Fruit fly (Drosophila melanogaster): ENCODE measurements around the gene CG8281.

CG8281 gene

dm6 chr3L:7875606-7876366 lies 36.5 kb upstream of the CG8281 start:
- no peak for TF ChIP-seq usp (GFP tag; optimal IDR thresholded peaks at IDR 0.05)
- no peak for TF ChIP-seq CG8478 (optimal IDR thresholded peaks at IDR 0.05)
- no peak for TF ChIP-seq psq (optimal IDR thresholded peaks at IDR 0.05)
- TF ChIP-seq EcR (GFP tag; optimal IDR thresholded peaks at IDR 0.05), result no peak
- TF ChIP-seq pan (optimal IDR thresholded peaks at IDR 0.05), result no peak
- TF ChIP-seq Dll (optimal IDR thresholded peaks at IDR 0.05), result no peak

- no peak for TF ChIP-seq pan (optimal IDR thresholded peaks at IDR 0.05)
- no peak for TF ChIP-seq usp (GFP tag; optimal IDR thresholded peaks at IDR 0.05)
- TF ChIP-seq Dll (optimal IDR thresholded peaks at IDR 0.05), result no peak
- TF ChIP-seq CG8478 (optimal IDR thresholded peaks at IDR 0.05), result no peak
- TF ChIP-seq psq (optimal IDR thresholded peaks at IDR 0.05), result no peak
Observed at dm6 chr3L:7876367-7876703, 35.9 kb upstream of the CG8281 start.

DNA sequence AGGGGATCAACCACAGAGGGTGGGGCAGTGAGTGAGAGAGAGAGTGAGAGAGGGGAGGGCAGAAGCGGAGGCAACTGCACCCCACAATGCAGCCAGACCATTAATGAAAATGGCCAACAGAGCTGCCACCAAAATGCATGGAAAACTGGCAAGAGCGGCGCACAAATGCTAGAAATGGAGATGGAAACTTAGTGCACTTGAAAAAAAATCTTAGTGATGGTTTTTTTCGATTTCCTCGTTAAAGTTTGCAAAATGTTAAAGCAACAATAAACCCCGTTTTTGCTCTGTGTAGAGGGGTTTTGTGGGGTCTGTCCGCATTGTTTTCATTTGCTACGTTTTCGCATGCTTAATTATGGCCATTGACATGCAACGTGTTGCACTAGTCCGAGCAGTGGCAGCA lies 34.8 kb upstream of the CG8281 start:
- TF ChIP-seq usp (GFP tag; optimal IDR thresholded peaks at IDR 0.05) (no peak), CG8478 (optimal IDR thresholded peaks at IDR 0.05) (no peak), Dll (optimal IDR thresholded peaks at IDR 0.05) (no peak), psq (optimal IDR thresholded peaks at IDR 0.05) (no peak), pan (optimal IDR thresholded peaks at IDR 0.05) (no peak), EcR (GFP tag; optimal IDR thresholded peaks at IDR 0.05) (no peak)

dm6 chr3L:7879616-7880015 lies 32.6 kb upstream of the CG8281 start:
- TF ChIP-seq pan (optimal IDR thresholded peaks at IDR 0.05) (no peak), Dll (optimal IDR thresholded peaks at IDR 0.05) (no peak), CG8478 (optimal IDR thresholded peaks at IDR 0.05) (no peak), usp (GFP tag; optimal IDR thresholded peaks at IDR 0.05) (no peak), psq (optimal IDR thresholded peaks at IDR 0.05) (no peak), EcR (GFP tag; optimal IDR thresholded peaks at IDR 0.05) (no peak)

DNA sequence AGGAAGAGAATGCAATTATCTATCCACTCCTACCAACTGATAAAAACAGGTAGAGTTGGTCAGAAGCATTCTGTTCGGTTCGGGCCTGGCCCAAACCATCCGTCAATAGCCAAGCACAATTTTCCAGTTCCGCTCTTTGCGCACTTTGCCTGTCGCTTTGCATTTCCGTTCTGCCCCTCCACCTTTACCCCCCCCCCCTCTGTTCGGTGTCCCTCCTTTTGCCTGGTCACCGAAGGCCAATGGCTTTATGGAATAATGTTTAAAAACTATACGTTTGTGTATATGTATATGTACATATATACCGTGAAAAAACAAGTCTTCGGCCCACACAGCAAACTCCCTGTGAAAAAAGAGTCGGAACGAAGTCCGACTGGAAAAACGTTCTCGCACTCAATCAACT lies 31.1 kb upstream of the CG8281 start:
- TF ChIP-seq psq (optimal IDR thresholded peaks at IDR 0.05) (no peak), usp (GFP tag; optimal IDR thresholded peaks at IDR 0.05) (no peak), CG8478 (optimal IDR thresholded peaks at IDR 0.05) (no peak), Dll (optimal IDR thresholded peaks at IDR 0.05) (no peak), EcR (GFP tag; optimal IDR thresholded peaks at IDR 0.05) (no peak), pan (optimal IDR thresholded peaks at IDR 0.05) (no peak)

DNA sequence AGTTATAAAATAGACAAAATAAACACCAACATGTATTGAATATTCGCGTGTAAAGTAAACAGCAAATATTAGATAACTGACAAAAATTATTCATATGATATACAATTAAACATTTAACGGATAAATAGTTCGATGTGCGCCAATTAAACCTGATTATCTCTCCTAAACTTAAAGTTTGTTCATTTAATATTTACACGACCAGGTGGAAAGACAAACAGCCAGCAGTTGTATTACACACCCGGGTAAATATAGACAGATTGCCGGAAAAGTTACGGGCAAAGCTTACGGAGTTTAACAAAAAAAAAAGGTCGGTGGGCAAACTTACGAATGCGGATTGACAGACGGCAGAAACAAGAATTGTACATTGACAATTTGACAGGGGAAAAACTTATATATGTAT lies 30.2 kb upstream of the CG8281 start:
- no peak for TF ChIP-seq CG8478 (optimal IDR thresholded peaks at IDR 0.05)
- TF ChIP-seq usp (GFP tag; optimal IDR thresholded peaks at IDR 0.05), result no peak
- TF ChIP-seq Dll (optimal IDR thresholded peaks at IDR 0.05), result no peak
- no peak for TF ChIP-seq psq (optimal IDR thresholded peaks at IDR 0.05)

DNA sequence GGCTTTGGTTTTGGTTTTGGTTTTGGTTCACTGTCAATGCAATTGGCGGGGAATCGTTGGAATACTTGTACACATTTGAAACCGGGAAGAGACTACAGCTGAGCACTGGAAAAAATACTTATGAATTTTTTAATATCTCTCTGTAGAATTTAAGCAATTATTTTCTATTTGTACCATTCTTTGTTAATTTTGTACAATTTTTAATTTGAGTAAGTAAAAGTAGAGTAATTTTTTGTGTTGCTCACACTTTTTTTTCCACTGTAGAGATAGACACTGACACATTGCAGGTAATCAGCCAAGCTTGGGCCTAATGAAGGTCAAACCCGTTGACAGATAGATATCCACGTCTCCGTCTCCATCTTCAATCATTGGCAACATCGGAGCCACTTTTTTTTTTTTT lies 29.0 kb upstream of the CG8281 start:
- TF ChIP-seq Dll (optimal IDR thresholded peaks at IDR 0.05) (no peak), CG8478 (optimal IDR thresholded peaks at IDR 0.05) (no peak), psq (optimal IDR thresholded peaks at IDR 0.05) (no peak), EcR (GFP tag; optimal IDR thresholded peaks at IDR 0.05) (no peak), usp (GFP tag; optimal IDR thresholded peaks at IDR 0.05) (no peak), pan (optimal IDR thresholded peaks at IDR 0.05) (no peak)

dm6 chr3L:7889976-7890375 lies 22.3 kb upstream of the CG8281 start:
- no peak for TF ChIP-seq usp (GFP tag; optimal IDR thresholded peaks at IDR 0.05)

DNA sequence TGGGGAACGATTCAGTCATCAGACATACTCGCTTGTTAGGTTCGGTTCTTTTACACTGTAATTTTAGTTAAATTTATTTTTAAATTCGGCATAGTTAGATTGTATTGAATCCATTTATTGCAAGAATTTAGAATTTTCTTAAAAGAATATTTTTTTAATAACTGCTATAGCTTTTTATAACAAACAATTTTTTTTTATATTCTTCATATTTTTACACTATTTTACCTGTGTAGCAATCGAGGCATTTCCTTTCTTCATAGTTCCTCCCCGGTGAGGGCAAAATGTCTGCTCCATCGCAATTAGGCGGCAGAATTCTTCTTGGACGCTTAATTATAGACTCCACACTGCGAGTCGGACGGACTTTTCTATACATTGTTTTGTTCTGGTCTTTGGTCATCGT lies 21.7 kb upstream of the CG8281 start:
- TF ChIP-seq usp (GFP tag; optimal IDR thresholded peaks at IDR 0.05) (no peak), Dll (optimal IDR thresholded peaks at IDR 0.05) (no peak), pan (optimal IDR thresholded peaks at IDR 0.05) (no peak), psq (optimal IDR thresholded peaks at IDR 0.05) (no peak), CG8478 (optimal IDR thresholded peaks at IDR 0.05) (no peak), EcR (GFP tag; optimal IDR thresholded peaks at IDR 0.05) (no peak)

DNA sequence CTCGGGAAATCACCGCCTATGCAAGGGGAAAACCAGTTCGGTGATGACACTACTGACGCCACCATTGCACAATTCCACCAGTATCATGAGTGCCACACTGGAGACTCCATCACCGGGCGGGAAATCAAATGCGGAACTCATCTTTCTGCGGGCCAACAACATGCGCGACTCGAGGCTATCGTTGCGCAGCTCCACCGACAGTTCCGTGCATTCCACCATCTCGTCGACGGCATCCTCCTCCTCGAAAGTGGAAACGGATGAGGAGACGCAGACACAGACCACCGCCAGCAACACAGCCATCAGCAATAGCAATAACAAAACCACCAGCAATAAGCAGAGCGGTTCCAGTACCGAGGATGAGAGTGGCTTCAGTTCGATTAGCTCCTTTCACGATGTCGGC lies 18.4 kb upstream of the CG8281 start:
- TF ChIP-seq Dll (optimal IDR thresholded peaks at IDR 0.05) (no peak), CG8478 (optimal IDR thresholded peaks at IDR 0.05) (no peak), pan (optimal IDR thresholded peaks at IDR 0.05) (no peak), usp (GFP tag; optimal IDR thresholded peaks at IDR 0.05) (no peak), EcR (GFP tag; optimal IDR thresholded peaks at IDR 0.05) (no peak), psq (optimal IDR thresholded peaks at IDR 0.05) (no peak)

DNA sequence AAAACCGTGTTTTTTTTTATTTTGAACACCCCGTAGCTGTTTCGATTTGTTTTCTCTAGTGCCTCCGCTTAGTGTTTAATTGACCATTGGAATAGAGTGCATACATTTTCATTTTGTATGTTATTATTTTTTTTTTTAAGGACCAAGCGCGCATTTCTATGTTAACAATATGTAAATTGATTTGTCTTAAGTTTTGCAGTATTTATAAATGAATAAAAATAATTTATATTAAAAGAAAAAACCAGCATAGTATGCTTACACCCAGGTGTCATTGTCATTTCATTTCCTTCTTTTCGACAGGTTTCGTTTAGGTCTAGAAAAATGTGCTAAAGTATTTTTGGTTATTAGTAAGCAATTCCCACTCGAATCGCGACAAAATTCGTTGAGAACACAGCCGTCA lies 17.7 kb upstream of the CG8281 start, which contains the start of gene eIF4E5:
Gene eIF4E5, plus strand, starts transcription at position 301 of the 400 bp plus-strand sequence.
- TF ChIP-seq usp (GFP tag; optimal IDR thresholded peaks at IDR 0.05) (no peak), pan (optimal IDR thresholded peaks at IDR 0.05) (no peak), Dll (optimal IDR thresholded peaks at IDR 0.05) (no peak), psq (optimal IDR thresholded peaks at IDR 0.05) (no peak), CG8478 (optimal IDR thresholded peaks at IDR 0.05) (no peak), EcR (GFP tag; optimal IDR thresholded peaks at IDR 0.05) (no peak)

DNA sequence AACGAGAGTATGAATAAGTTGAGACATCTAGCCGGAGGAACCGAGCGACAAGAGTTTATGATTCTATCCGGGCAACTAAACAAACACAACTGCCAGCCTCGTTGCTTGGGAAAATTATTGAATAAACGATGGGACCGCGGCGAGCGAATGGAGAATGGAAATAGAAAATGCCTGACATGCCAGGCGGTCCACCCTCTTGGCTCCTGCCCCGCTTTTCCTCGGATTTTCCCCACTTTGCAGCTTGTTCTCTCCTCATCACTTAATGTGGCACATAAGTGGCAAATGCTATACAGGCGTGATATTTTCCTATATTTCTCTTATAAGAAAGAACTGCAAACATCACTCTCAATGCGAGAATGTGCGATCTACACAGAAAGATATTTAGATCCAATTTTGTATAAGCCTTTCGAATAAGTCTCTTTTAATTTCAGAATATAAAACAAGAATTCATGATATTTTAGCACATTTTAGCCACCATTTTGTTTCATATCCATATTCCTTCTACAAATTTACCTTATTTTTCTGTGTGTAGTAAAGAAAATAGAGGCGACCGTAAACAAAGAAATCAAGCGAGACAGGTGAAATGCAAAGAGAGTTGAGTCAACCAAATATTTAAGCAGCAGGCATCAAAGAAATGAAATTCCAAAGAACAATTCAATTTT lies 8.6 kb upstream of the CG8281 start:
- TF ChIP-seq CG8478 (optimal IDR thresholded peaks at IDR 0.05) (no peak), psq (optimal IDR thresholded peaks at IDR 0.05) (no peak), EcR (GFP tag; optimal IDR thresholded peaks at IDR 0.05) (no peak), Dll (optimal IDR thresholded peaks at IDR 0.05) (no peak), pan (optimal IDR thresholded peaks at IDR 0.05) (no peak), usp (GFP tag; optimal IDR thresholded peaks at IDR 0.05) (no peak)

- TF ChIP-seq Dll (optimal IDR thresholded peaks at IDR 0.05) (no peak), usp (GFP tag; optimal IDR thresholded peaks at IDR 0.05) (no peak)
Observed at dm6 chr3L:7904560-7904959, 7.7 kb upstream of the CG8281 start.

All from whole organism.